Fruit fly (Drosophila melanogaster) whole organism, embryonic: ENCODE data around the gene CG31798.

Experiments used
- Asciz ChIP-seq: fragments of 200-800 bp; sonication (Bioruptor generic); optimal IDR thresholded peaks from 2 replicates; lab custom pipeline; 2017; ENCODE audit warnings: missing biosample characterization, mild to moderate bottlenecking, missing genetic modification characterization, missing genetic modification reagents
- BEAF-32 ChIP-seq: fragments of 200-800 bp; sonication (Bioruptor generic); optimal IDR thresholded peaks from 3 replicates; lab custom pipeline; 2017; ENCODE audit warnings: missing biosample characterization, missing genetic modification characterization, mild to moderate bottlenecking, moderate library complexity, missing genetic modification reagents
- Bteb2 ChIP-seq: fragments of 200-800 bp; sonication (Bioruptor generic); optimal IDR thresholded peaks from 2 replicates; lab custom pipeline; 2016; ENCODE audit warnings: missing biosample characterization, missing genetic modification characterization
- CG10321 ChIP-seq: fragments of 200-800 bp; sonication (Bioruptor generic); IDR thresholded peaks from 2 replicates; pipeline ENCODE4 v1.3.6; 2022; ENCODE audit warnings: missing biosample characterization, missing genetic modification characterization
- CG10366 ChIP-seq: fragments of 200-800 bp; sonication (Bioruptor generic); IDR thresholded peaks from 2 replicates; pipeline ENCODE4 v1.3.6; 2022; ENCODE audit warnings: missing biosample characterization, missing genetic modification characterization
- CG10543 ChIP-seq: fragments of 200-800 bp; sonication (Bioruptor generic); optimal IDR thresholded peaks from 3 replicates; lab custom pipeline; 2017; ENCODE audit warnings: missing biosample characterization, mild to moderate bottlenecking, missing genetic modification characterization, moderate library complexity
- CG11247 ChIP-seq: fragments of 200-800 bp; sonication (Bioruptor generic); IDR thresholded peaks from 2 replicates; pipeline ENCODE4 v1.3.6; 2022; ENCODE audit warnings: missing biosample characterization, missing genetic modification characterization
- CG14860 ChIP-seq: fragments of 200-800 bp; sonication (Bioruptor generic); IDR thresholded peaks from 3 replicates; pipeline ENCODE4 v1.3.6; 2022; ENCODE audit warnings: missing biosample characterization, missing genetic modification characterization; ENCODE audit not compliant: partially characterized antibody
- CG15011 ChIP-seq: fragments of 200-800 bp; sonication (Bioruptor generic); optimal IDR thresholded peaks from 3 replicates; lab custom pipeline; 2018; ENCODE audit warnings: missing biosample characterization, mild to moderate bottlenecking, missing genetic modification characterization
- CG15479 ChIP-seq: fragments of 200-800 bp; sonication (Bioruptor generic); optimal IDR thresholded peaks from 3 replicates; lab custom pipeline; 2019; ENCODE audit warnings: missing biosample characterization, mild to moderate bottlenecking, missing genetic modification characterization, moderate library complexity
- CG15696 ChIP-seq: fragments of 200-800 bp; sonication (Bioruptor generic); optimal IDR thresholded peaks from 2 replicates; lab custom pipeline; 2019; ENCODE audit warnings: missing biosample characterization, mild to moderate bottlenecking, missing genetic modification characterization, moderate library complexity
- CG18262 ChIP-seq: fragments of 200-800 bp; optimal IDR thresholded peaks from 3 replicates; lab custom pipeline; 2019; ENCODE audit warnings: missing biosample characterization, mild to moderate bottlenecking, missing genetic modification characterization, moderate library complexity
- CG18764 ChIP-seq: fragments of 200-800 bp; sonication (Bioruptor generic); optimal IDR thresholded peaks from 3 replicates; lab custom pipeline; 2016; ENCODE audit warnings: missing biosample characterization, missing genetic modification characterization
- CG2712 ChIP-seq: fragments of 200-800 bp; optimal IDR thresholded peaks from 3 replicates; lab custom pipeline; 2019; ENCODE audit warnings: missing biosample characterization, mild to moderate bottlenecking, missing genetic modification characterization, moderate library complexity
- CG30403 ChIP-seq: fragments of 200-800 bp; sonication (Bioruptor generic); optimal IDR thresholded peaks from 3 replicates; lab custom pipeline; 2016; ENCODE audit warnings: missing biosample characterization, missing genetic modification characterization
- CG31441 ChIP-seq: fragments of 200-800 bp; sonication (Bioruptor generic); IDR thresholded peaks from 2 replicates; pipeline ENCODE4 v1.3.6; 2022; ENCODE audit warnings: missing biosample characterization, missing genetic modification characterization
- CG32767 ChIP-seq: fragments of 200-800 bp; sonication (Bioruptor generic); IDR thresholded peaks from 2 replicates; pipeline ENCODE4 v1.3.6; 2022; ENCODE audit warnings: missing biosample characterization, missing genetic modification characterization
- CG4328 ChIP-seq: fragments of 200-800 bp; sonication (Bioruptor generic); optimal IDR thresholded peaks from 3 replicates; lab custom pipeline; 2017; ENCODE audit warnings: missing biosample characterization, missing genetic modification reagents, missing genetic modification characterization
- CG4730 ChIP-seq: fragments of 200-800 bp; sonication (Bioruptor generic); IDR thresholded peaks from 2 replicates; pipeline ENCODE4 v1.3.6; 2022; ENCODE audit warnings: missing biosample characterization, missing genetic modification characterization
- CG4854 ChIP-seq: fragments of 200-800 bp; sonication (Bioruptor generic); optimal IDR thresholded peaks from 2 replicates; lab custom pipeline; 2016; ENCODE audit warnings: missing biosample characterization, missing genetic modification characterization, inconsistent platforms
- CG9609 ChIP-seq: fragments of 200-800 bp; sonication (Bioruptor generic); optimal IDR thresholded peaks from 3 replicates; lab custom pipeline; 2016; ENCODE audit warnings: missing biosample characterization, missing genetic modification characterization
- CoRest ChIP-seq: fragments of 200-800 bp; sonication (Bioruptor generic); optimal IDR thresholded peaks from 3 replicates; lab custom pipeline; 2018; ENCODE audit warnings: missing biosample characterization, mild to moderate bottlenecking, missing genetic modification characterization, moderate library complexity
- Deaf1 ChIP-seq: fragments of 200-800 bp; optimal IDR thresholded peaks from 3 replicates; lab custom pipeline; 2019; ENCODE audit warnings: missing biosample characterization, mild to moderate bottlenecking, missing genetic modification characterization, moderate library complexity
- Dfd ChIP-seq, 2 experiments: fragments of >200 bp; optimal IDR thresholded peaks; 2 replicates each; lab custom pipeline; 2017; ENCODE audit warnings: missing biosample characterization in 2 of 2, missing genetic modification characterization in 2 of 2
- Drgx ChIP-seq: fragments of 200-800 bp; sonication (Bioruptor generic); IDR thresholded peaks from 2 replicates; pipeline ENCODE4 v1.3.6; 2022; ENCODE audit warnings: missing biosample characterization, missing genetic modification characterization
- Hr51 ChIP-seq, 2 experiments: fragments of 200-800 bp; sonication (Bioruptor generic); optimal IDR thresholded peaks; 2 replicates in 1 of 2; 3 replicates in 1 of 2; lab custom pipeline; 2016 to 2018; ENCODE audit warnings: missing biosample characterization in 2 of 2, missing genetic modification characterization in 2 of 2, mild to moderate bottlenecking in 1 of 2, moderate library complexity in 1 of 2
- NC2β ChIP-seq: fragments of 200-800 bp; sonication (Bioruptor generic); optimal IDR thresholded peaks from 2 replicates; lab custom pipeline; 2016; ENCODE audit warnings: missing biosample characterization, missing genetic modification characterization
- Neu2 ChIP-seq: fragments of 200-800 bp; sonication (Bioruptor generic); optimal IDR thresholded peaks from 3 replicates; lab custom pipeline; 2016; ENCODE audit warnings: missing biosample characterization, missing genetic modification characterization, borderline replicate concordance
- PHDP ChIP-seq: fragments of 200-800 bp; sonication (Bioruptor generic); optimal IDR thresholded peaks from 3 replicates; lab custom pipeline; 2018; ENCODE audit warnings: missing biosample characterization, mild to moderate bottlenecking, missing genetic modification characterization, moderate library complexity
- Stat92E ChIP-seq, 3 experiments: fragments of >200 bp in 2 of 3; fragments of 200-800 bp in 1 of 3; sonication (Bioruptor generic) in 1 of 3; optimal IDR thresholded peaks; 2 replicates each; lab custom pipeline; 2017 to 2019; ENCODE audit warnings: missing biosample characterization in 3 of 3, missing genetic modification characterization in 3 of 3, mild to moderate bottlenecking in 1 of 3, moderate library complexity in 1 of 3
- ac ChIP-seq: fragments of 200-800 bp; sonication (Bioruptor generic); optimal IDR thresholded peaks from 3 replicates; lab custom pipeline; 2017; ENCODE audit warnings: missing biosample characterization, mild to moderate bottlenecking, missing genetic modification characterization
- btn ChIP-seq: fragments of 200-800 bp; sonication (Bioruptor generic); optimal IDR thresholded peaks from 2 replicates; lab custom pipeline; 2016; ENCODE audit warnings: missing biosample characterization, missing genetic modification characterization
- chif ChIP-seq, 2 experiments: fragments of 200-800 bp; sonication (Bioruptor generic); optimal IDR thresholded peaks; 3 replicates each; lab custom pipeline; 2016; ENCODE audit warnings: missing biosample characterization in 2 of 2, missing genetic modification characterization in 2 of 2
- ci ChIP-seq: fragments of 200-800 bp; sonication (Bioruptor generic); IDR thresholded peaks from 3 replicates; pipeline ENCODE4 v1.3.6; 2022; ENCODE audit warnings: missing biosample characterization, missing genetic modification characterization
- crol ChIP-seq: fragments of 200-800 bp; sonication (Bioruptor generic); IDR thresholded peaks from 2 replicates; pipeline ENCODE4 v1.3.6; 2022; ENCODE audit warnings: missing biosample characterization, missing genetic modification characterization
- dan ChIP-seq: fragments of 200-800 bp; sonication (Bioruptor generic); IDR thresholded peaks from 2 replicates; pipeline ENCODE4 v1.3.6; 2022; ENCODE audit warnings: missing biosample characterization, missing genetic modification characterization
- dimm ChIP-seq: fragments of 200-800 bp; sonication (Bioruptor generic); IDR thresholded peaks from 2 replicates; pipeline ENCODE4 v1.3.6; 2022; ENCODE audit warnings: missing biosample characterization, missing genetic modification characterization
- esg ChIP-seq: fragments of 200-800 bp; sonication (Bioruptor generic); conservative IDR thresholded peaks from 2 replicates; pipeline ENCODE4 v1.3.6; 2022; ENCODE audit warnings: missing biosample characterization, missing genetic modification characterization
- gsb ChIP-seq: fragments of 200-800 bp; sonication (Bioruptor generic); IDR thresholded peaks from 2 replicates; pipeline ENCODE4 v1.3.6; 2022; ENCODE audit warnings: missing biosample characterization, missing genetic modification characterization
- ind ChIP-seq: fragments of 200-800 bp; sonication (Bioruptor generic); optimal IDR thresholded peaks from 3 replicates; lab custom pipeline; 2016; ENCODE audit warnings: missing biosample characterization, missing genetic modification characterization
- insv ChIP-seq, 2 experiments: fragments of 200-800 bp; sonication (Bioruptor generic); optimal IDR thresholded peaks; 3 replicates each; lab custom pipeline; 2016 to 2018; ENCODE audit warnings: missing biosample characterization in 2 of 2, missing genetic modification characterization in 2 of 2
- klu ChIP-seq: fragments of 200-800 bp; sonication (Bioruptor generic); IDR thresholded peaks from 2 replicates; pipeline ENCODE4 v1.3.6; 2022; ENCODE audit warnings: missing biosample characterization, missing genetic modification characterization
- lmd ChIP-seq: fragments of 200-800 bp; sonication (Bioruptor generic); IDR thresholded peaks from 2 replicates; pipeline ENCODE4 v1.3.6; 2022; ENCODE audit warnings: missing biosample characterization, missing genetic modification characterization
- luna ChIP-seq: fragments of 200-800 bp; sonication (Bioruptor generic); optimal IDR thresholded peaks from 2 replicates; lab custom pipeline; 2016; ENCODE audit warnings: missing biosample characterization, missing genetic modification characterization
- scrt ChIP-seq: fragments of 200-800 bp; sonication (Bioruptor generic); optimal IDR thresholded peaks from 2 replicates; lab custom pipeline; 2018; ENCODE audit warnings: missing biosample characterization, mild to moderate bottlenecking, missing genetic modification characterization, moderate library complexity
- sd ChIP-seq: fragments of 200-800 bp; sonication (Bioruptor generic); optimal IDR thresholded peaks from 3 replicates; lab custom pipeline; 2018; ENCODE audit warnings: missing biosample characterization, mild to moderate bottlenecking, missing genetic modification characterization, moderate library complexity
- sens-2 ChIP-seq: fragments of 200-800 bp; sonication (Bioruptor generic); IDR thresholded peaks from 2 replicates; pipeline ENCODE4 v1.3.6; 2022; ENCODE audit warnings: missing biosample characterization, missing genetic modification characterization
- shn ChIP-seq: fragments of 200-800 bp; sonication (Bioruptor generic); optimal IDR thresholded peaks from 3 replicates; lab custom pipeline; 2016; ENCODE audit warnings: missing biosample characterization, missing genetic modification characterization
- sqz ChIP-seq: fragments of 200-800 bp; sonication (Bioruptor generic); optimal IDR thresholded peaks from 3 replicates; lab custom pipeline; 2018; ENCODE audit warnings: missing biosample characterization, mild to moderate bottlenecking, missing genetic modification characterization
- sr ChIP-seq: fragments of 200-800 bp; sonication (Bioruptor generic); IDR thresholded peaks from 3 replicates; pipeline ENCODE4 v1.3.6; 2022; ENCODE audit warnings: missing biosample characterization, missing genetic modification characterization
- tup ChIP-seq: fragments of 200-800 bp; sonication (Bioruptor generic); optimal IDR thresholded peaks from 2 replicates; lab custom pipeline; 2016; ENCODE audit warnings: missing biosample characterization, mild to moderate bottlenecking, missing genetic modification characterization, moderate library complexity

Gene CG31798

DNA sequence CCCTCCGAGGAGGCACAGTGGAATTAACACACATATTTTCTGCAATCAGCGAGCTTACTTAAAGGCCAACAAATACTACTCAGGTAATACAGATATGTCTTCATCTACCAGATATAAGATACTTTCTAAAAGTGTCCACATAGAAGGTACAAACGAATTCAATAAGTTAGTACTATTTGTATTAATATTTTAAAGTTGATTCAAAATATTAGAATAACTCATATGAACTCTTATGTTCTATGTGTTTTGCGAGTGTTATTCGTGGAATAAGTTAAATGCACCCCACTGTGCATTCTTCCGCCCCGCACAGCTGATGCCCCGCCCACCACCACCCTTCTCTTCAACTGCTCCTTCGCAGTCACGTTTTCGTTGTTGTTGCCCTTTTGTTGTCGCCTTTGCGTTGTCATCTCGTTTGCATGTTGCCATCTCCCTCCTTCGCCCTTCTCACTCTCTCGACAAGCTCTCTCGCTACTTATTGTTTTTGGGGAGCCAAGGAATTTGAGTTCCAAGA is 32.3 kb upstream of the CG31798 start (continued):
- TF ChIP-seq PHDP (tag; lab: Kevin White, UChicago) (peak; percentile 24), CG15479 (GFP tag; lab: Kevin White, UChicago) (no peak), CG30403 (GFP tag; lab: Kevin White, UChicago) (no peak), Bteb2 (GFP tag; lab: Kevin White, UChicago) (no peak), CG10366 (GFP tag; lab: Robert Waterston, UW) (no peak), CG2712 (peak; percentile 14), Asciz (no peak), CG18262 (peak; percentile 23), CG15696 (tag; lab: Kevin White, UChicago) (no peak), ind (no peak), Stat92E (GFP tag; optimal IDR thresholded peaks at IDR 0.05; lab: Kevin White, UChicago) (peak in 1 of 3 experiments; percentile 71), tup (GFP tag; lab: Kevin White, UChicago) (no peak), shn (GFP tag; lab: Kevin White, UChicago) (no peak), CG10321 (GFP tag; lab: Robert Waterston, UW) (no peak), CG10543 (GFP tag; lab: Kevin White, UChicago) (no peak), CG4854 (GFP tag; lab: Kevin White, UChicago) (no peak), CG15011 (GFP tag; lab: Kevin White, UChicago) (no peak), scrt (no peak), ci (GFP tag; lab: Robert Waterston, UW) (no peak), esg (GFP tag; lab: Robert Waterston, UW) (no peak), Dfd (GFP tag; optimal IDR thresholded peaks at IDR 0.05; lab: Kevin White, UChicago) (no peak), Hr51 (GFP tag; optimal IDR thresholded peaks at IDR 0.05; lab: Kevin White, UChicago) (peak in 1 of 2 experiments; percentile 1), crol (GFP tag; lab: Robert Waterston, UW) (peak; percentile 69), CG9609 (no peak), sd (tag; lab: Kevin White, UChicago) (peak; percentile 67), dan (GFP tag; lab: Robert Waterston, UW) (no peak), CG32767 (GFP tag; lab: Robert Waterston, UW) (no peak), CG4730 (GFP tag; lab: Robert Waterston, UW) (no peak), btn (no peak), BEAF-32 (GFP tag; lab: Kevin White, UChicago) (no peak), sqz (GFP tag; lab: Kevin White, UChicago) (no peak), NC2β (no peak), CG18764 (GFP tag; lab: Kevin White, UChicago) (no peak), CoRest (peak; percentile 7), CG31441 (GFP tag; lab: Robert Waterston, UW) (0 out of 2 replicates have a peak, but pooled peaks have one; percentile 8), ac (GFP tag; lab: Kevin White, UChicago) (no peak), CG11247 (no peak), Neu2 (GFP tag; lab: Kevin White, UChicago) (no peak), luna (GFP tag; lab: Kevin White, UChicago) (no peak), sr (no peak), chif (GFP tag; optimal IDR thresholded peaks at IDR 0.05; lab: Kevin White, UChicago) (no peak), insv (GFP tag; optimal IDR thresholded peaks at IDR 0.05; lab: Kevin White, UChicago) (no peak), klu (GFP tag; lab: Robert Waterston, UW) (no peak), sens-2 (GFP tag; lab: Robert Waterston, UW) (no peak), Deaf1 (tag; lab: Kevin White, UChicago) (no peak), Drgx (GFP tag; lab: Robert Waterston, UW) (peak; percentile 53; the same call in 1 of the 2 replicates), lmd (GFP tag; lab: Robert Waterston, UW) (no peak), dimm (GFP tag; lab: Robert Waterston, UW) (no peak), CG4328 (GFP tag; lab: Kevin White, UChicago) (no peak), gsb (GFP tag; lab: Robert Waterston, UW) (no peak), CG14860 (GFP tag; lab: Robert Waterston, UW) (no peak)
